Worm (Caenorhabditis elegans) whole organism, L4 larva: Measurements from ENCODE around the gene C04E6.8.

Experiments
- D1046.2 ChIP-seq: fragments of 200-800 bp; sonication (Bioruptor generic); IDR thresholded peaks from 2 replicates; pipeline ENCODE4 v1.3.6; 2022; ENCODE audit warnings: missing genetic modification characterization, missing compliant biosample characterization
- F37D6.2 ChIP-seq: sonication (generic microtip); optimal IDR thresholded peaks from 2 replicates; lab custom pipeline; 2016; ENCODE audit warnings: mild to moderate bottlenecking, missing genetic modification characterization, missing compliant biosample characterization
- F49E8.2 ChIP-seq: sonication (generic microtip); optimal IDR thresholded peaks from 2 replicates; lab custom pipeline; 2016; ENCODE audit warnings: missing compliant biosample characterization, mild to moderate bottlenecking, missing genetic modification characterization, borderline replicate concordance
- R02D3.7 ChIP-seq: fragments of 150-350 bp; sonication (generic microtip); optimal IDR thresholded peaks from 3 replicates; lab custom pipeline; 2014; ENCODE audit warnings: missing biosample characterization, missing genetic modification characterization
- T26A8.4 ChIP-seq: fragments of 200-800 bp; sonication (Bioruptor generic); IDR thresholded peaks from 2 replicates; pipeline ENCODE4 v1.3.6; 2022; ENCODE audit warnings: missing genetic modification characterization, missing compliant biosample characterization
- Y5F2A.4 ChIP-seq: fragments of 200-800 bp; sonication (Bioruptor generic); optimal IDR thresholded peaks from 2 replicates; lab custom pipeline; 2018; ENCODE audit warnings: mild to moderate bottlenecking, missing genetic modification characterization, missing compliant biosample characterization
- Y75B8A.6 ChIP-seq: fragments of 200-800 bp; sonication (Bioruptor generic); IDR thresholded peaks from 2 replicates; pipeline ENCODE4 v1.3.6; 2022; ENCODE audit warnings: missing genetic modification reagents, missing genetic modification characterization, missing compliant biosample characterization
- ZK337.2 ChIP-seq: fragments of 200-800 bp; sonication (Bioruptor generic); IDR thresholded peaks from 2 replicates; pipeline ENCODE4 v1.3.6; 2022; ENCODE audit warnings: missing genetic modification reagents, missing genetic modification characterization, missing compliant biosample characterization
- ZK546.5 ChIP-seq, 2 experiments: sonication (generic microtip); optimal IDR thresholded peaks; 2 replicates each; lab custom pipeline; 2017; ENCODE audit warnings: missing biosample characterization in 2 of 2, missing genetic modification characterization in 2 of 2
- aha-1 ChIP-seq: fragments of 150-350 bp; peaks from one replicate; lab custom pipeline; 2014; ENCODE audit warnings: missing biosample characterization, missing genetic modification characterization
- arid-1 ChIP-seq: fragments of 200-800 bp; sonication (Bioruptor generic); conservative IDR thresholded peaks from 2 replicates; pipeline ENCODE4 v1.3.6; 2022; ENCODE audit warnings: missing genetic modification reagents, missing genetic modification characterization, missing compliant biosample characterization
- ceh-20 ChIP-seq: fragments of 200-800 bp; sonication (Bioruptor generic); IDR thresholded peaks from 2 replicates; pipeline ENCODE4 v1.3.6; 2022; ENCODE audit warnings: missing genetic modification reagents, missing genetic modification characterization, missing compliant biosample characterization
- daf-12 ChIP-seq: fragments of 150-350 bp; optimal IDR thresholded peaks from 2 replicates; lab custom pipeline; 2014; ENCODE audit warnings: missing biosample characterization, missing genetic modification reagents, missing genetic modification characterization
- dmd-6 ChIP-seq: fragments of 200-800 bp; sonication (Bioruptor generic); IDR thresholded peaks from 2 replicates; pipeline ENCODE4 v1.3.6; 2022; ENCODE audit warnings: missing genetic modification reagents, missing genetic modification characterization, missing compliant biosample characterization
- dmd-8 ChIP-seq: fragments of 200-800 bp; sonication (Bioruptor generic); IDR thresholded peaks from 2 replicates; pipeline ENCODE4 v1.3.6; 2022; ENCODE audit warnings: missing genetic modification characterization, missing compliant biosample characterization
- duxl-1 ChIP-seq: sonication (generic microtip); optimal IDR thresholded peaks from 2 replicates; lab custom pipeline; 2016; ENCODE audit warnings: mild to moderate bottlenecking, missing genetic modification characterization, moderate library complexity, missing compliant biosample characterization; ENCODE audit not compliant: poor library complexity
- egl-43 ChIP-seq: fragments of 200-800 bp; sonication (Bioruptor generic); IDR thresholded peaks from 2 replicates; pipeline ENCODE4 v1.3.6; 2022; ENCODE audit warnings: missing genetic modification reagents, missing genetic modification characterization, missing compliant biosample characterization
- fkh-10 ChIP-seq: fragments of 150-350 bp; optimal IDR thresholded peaks from 2 replicates; lab custom pipeline; 2014; ENCODE audit warnings: missing biosample characterization, missing genetic modification reagents, missing genetic modification characterization
- gei-8 ChIP-seq: fragments of 200-800 bp; sonication (Bioruptor generic); optimal IDR thresholded peaks from 2 replicates; lab custom pipeline; 2018; ENCODE audit warnings: mild to moderate bottlenecking, missing genetic modification characterization, missing compliant biosample characterization
- hif-1 ChIP-seq, 2 experiments: sonication (generic microtip); optimal IDR thresholded peaks; 2 replicates each; lab custom pipeline; 2016 to 2017; ENCODE audit warnings: missing compliant biosample characterization in 2 of 2, missing genetic modification characterization in 2 of 2, missing genetic modification reagents in 2 of 2, missing genotype in 2 of 2, mild to moderate bottlenecking in 1 of 2
- hlh-11 ChIP-seq: fragments of 200-800 bp; sonication (Bioruptor generic); optimal IDR thresholded peaks from 2 replicates; lab custom pipeline; 2018; ENCODE audit warnings: mild to moderate bottlenecking, missing genetic modification characterization, missing compliant biosample characterization
- hlh-30 ChIP-seq: sonication (generic microtip); optimal IDR thresholded peaks from 2 replicates; lab custom pipeline; 2017; ENCODE audit warnings: antibody characterized with exemption, mild to moderate bottlenecking, missing genetic modification characterization, missing compliant biosample characterization; ENCODE audit not compliant: insufficient read depth
- hmg-1.1 ChIP-seq: fragments of 200-800 bp; sonication (Bioruptor generic); IDR thresholded peaks from 2 replicates; pipeline ENCODE4 v1.3.6; 2022; ENCODE audit warnings: missing genetic modification reagents, missing genetic modification characterization, missing compliant biosample characterization
- lin-29 ChIP-seq: fragments of 200-800 bp; sonication (Bioruptor generic); IDR thresholded peaks from 2 replicates; pipeline ENCODE4 v1.3.6; 2022; ENCODE audit warnings: missing genetic modification reagents, missing genetic modification characterization, missing compliant biosample characterization
- lir-3 ChIP-seq: sonication (generic microtip); optimal IDR thresholded peaks from 2 replicates; lab custom pipeline; 2016; ENCODE audit warnings: mild to moderate bottlenecking, missing genetic modification characterization, missing compliant biosample characterization
- lsy-2 ChIP-seq, 2 experiments: fragments of 150-350 bp in 1 of 2; sonication (generic microtip) in 1 of 2; optimal IDR thresholded peaks; 2 replicates each; lab custom pipeline; 2014 to 2017; ENCODE audit warnings: missing biosample characterization in 2 of 2, missing genetic modification characterization in 2 of 2
- mep-1 ChIP-seq: fragments of 150-350 bp; sonication (generic microtip); optimal IDR thresholded peaks from 3 replicates; lab custom pipeline; 2014; ENCODE audit warnings: missing biosample characterization, missing genetic modification characterization
- mxl-2 ChIP-seq: fragments of 200-800 bp; sonication (Bioruptor generic); conservative IDR thresholded peaks from 2 replicates; pipeline ENCODE4 v1.3.6; 2022; ENCODE audit warnings: missing genetic modification reagents, missing genetic modification characterization, missing compliant biosample characterization
- mxl-3 ChIP-seq: fragments of 200-800 bp; sonication (Bioruptor generic); optimal IDR thresholded peaks from 2 replicates; lab custom pipeline; 2018; ENCODE audit warnings: mild to moderate bottlenecking, missing genetic modification characterization, missing compliant biosample characterization
- nhr-10 ChIP-seq: fragments of 150-350 bp; optimal IDR thresholded peaks from 2 replicates; lab custom pipeline; 2014; ENCODE audit warnings: missing biosample characterization, missing genetic modification characterization
- nhr-102 ChIP-seq: sonication (generic microtip); optimal IDR thresholded peaks from 2 replicates; lab custom pipeline; 2016; ENCODE audit warnings: mild to moderate bottlenecking, missing genetic modification characterization, moderate library complexity, missing compliant biosample characterization
- nhr-237 ChIP-seq: sonication (generic microtip); optimal IDR thresholded peaks from 2 replicates; lab custom pipeline; 2017; ENCODE audit warnings: missing biosample characterization, missing genetic modification characterization
- nhr-48 ChIP-seq: sonication (generic microtip); optimal IDR thresholded peaks from 2 replicates; lab custom pipeline; 2016; ENCODE audit warnings: mild to moderate bottlenecking, missing genetic modification characterization, missing compliant biosample characterization
- nhr-76 ChIP-seq: fragments of 150-350 bp; optimal IDR thresholded peaks from 2 replicates; lab custom pipeline; 2014; ENCODE audit warnings: missing biosample characterization, missing genetic modification characterization
- nhr-77 ChIP-seq: fragments of 150-350 bp; optimal IDR thresholded peaks from 2 replicates; lab custom pipeline; 2014; ENCODE audit warnings: missing biosample characterization, missing genetic modification characterization
- php-3 ChIP-seq: fragments of 200-800 bp; sonication (Bioruptor generic); IDR thresholded peaks from 2 replicates; pipeline ENCODE4 v1.3.6; 2022; ENCODE audit warnings: missing genetic modification reagents, missing genetic modification characterization, missing compliant biosample characterization
- saeg-2 ChIP-seq: fragments of 200-800 bp; sonication (Bioruptor generic); IDR thresholded peaks from 2 replicates; pipeline ENCODE4 v1.3.6; 2022; ENCODE audit warnings: missing genetic modification reagents, missing genetic modification characterization, missing compliant biosample characterization
- set-16 ChIP-seq: fragments of 200-800 bp; sonication (Bioruptor generic); IDR thresholded peaks from 2 replicates; pipeline ENCODE4 v1.3.6; 2022; ENCODE audit warnings: missing genetic modification reagents, missing genetic modification characterization, missing compliant biosample characterization
- spr-1 ChIP-seq: sonication (generic microtip); optimal IDR thresholded peaks from 2 replicates; lab custom pipeline; 2016; ENCODE audit warnings: mild to moderate bottlenecking, missing genetic modification characterization, missing compliant biosample characterization
- tra-1 ChIP-seq: fragments of 200-800 bp; sonication (Bioruptor generic); IDR thresholded peaks from 2 replicates; pipeline ENCODE4 v1.3.6; 2022; ENCODE audit warnings: missing genetic modification reagents, missing genetic modification characterization, missing compliant biosample characterization
- unc-130 ChIP-seq: sonication (generic microtip); optimal IDR thresholded peaks from 2 replicates; lab custom pipeline; 2016; ENCODE audit warnings: missing genetic modification reagents, missing genetic modification characterization, missing compliant biosample characterization
- unc-39 ChIP-seq: sonication (generic microtip); optimal IDR thresholded peaks from 2 replicates; lab custom pipeline; 2017; ENCODE audit warnings: missing biosample characterization, missing genetic modification characterization
- ztf-11 ChIP-seq: fragments of 150-350 bp; optimal IDR thresholded peaks from 2 replicates; lab custom pipeline; 2014; ENCODE audit warnings: missing biosample characterization, missing genetic modification characterization
- ztf-7 ChIP-seq: fragments of 150-350 bp; optimal IDR thresholded peaks from 2 replicates; lab custom pipeline; 2014; ENCODE audit warnings: missing biosample characterization, missing genetic modification characterization

C04E6.8 gene

ce11 chrV:5848015-5848609 lies 35.5 kb downstream of the C04E6.8 start:
- no peak for TF ChIP-seq D1046.2 (GFP tag; lab: Robert Waterston, UW)
- TF ChIP-seq hlh-30 (tag; lab: Kevin White, UChicago), result peak; percentile 59
- TF ChIP-seq set-16 (GFP tag; lab: Robert Waterston, UW), result no peak
- peak; percentile 60 for TF ChIP-seq fkh-10 (GFP tag; lab: Kevin White, UChicago)
- no peak for TF ChIP-seq mxl-2 (GFP tag; lab: Robert Waterston, UW)
- TF ChIP-seq ZK546.5 (tag; optimal IDR thresholded peaks at IDR 0.05; lab: Kevin White, UChicago), result no peak
- no peak for TF ChIP-seq mxl-3 (GFP tag; lab: Kevin White, UChicago)
- peak; percentile 30 for TF ChIP-seq dmd-6 (GFP tag; lab: Robert Waterston, UW)
- TF ChIP-seq unc-130 (GFP tag; lab: Kevin White, UChicago), result no peak
- no peak for TF ChIP-seq ceh-20 (GFP tag; lab: Robert Waterston, UW)
- TF ChIP-seq hlh-11 (tag; lab: Kevin White, UChicago), result peak; percentile 43
- TF ChIP-seq ztf-11 (tag; lab: Kevin White, UChicago), result no peak
- TF ChIP-seq T26A8.4 (GFP tag; lab: Robert Waterston, UW), result no peak
- 0 out of 2 replicates have a peak, but pooled peaks have one; percentile 12 for TF ChIP-seq hmg-1.1 (GFP tag; lab: Robert Waterston, UW)
- no peak for TF ChIP-seq arid-1 (GFP tag; lab: Robert Waterston, UW)
- TF ChIP-seq F49E8.2 (tag; lab: Kevin White, UChicago), result no peak
- no peak for TF ChIP-seq unc-39 (tag; lab: Kevin White, UChicago)
- no peak for TF ChIP-seq php-3
- TF ChIP-seq gei-8 (GFP tag; lab: Kevin White, UChicago), result no peak
- no peak for TF ChIP-seq nhr-237 (tag; lab: Kevin White, UChicago)
- no peak for TF ChIP-seq nhr-76 (tag; lab: Kevin White, UChicago)
- TF ChIP-seq dmd-8 (GFP tag; lab: Robert Waterston, UW), result no peak
- TF ChIP-seq, all 104 proteins: peak for 5

ce11 chrV:5846729-5847128 lies 36.9 kb downstream of the C04E6.8 start:
- TF ChIP-seq nhr-77 (tag; lab: Kevin White, UChicago) (no peak), hmg-1.1 (GFP tag; lab: Robert Waterston, UW) (no peak), ZK337.2 (GFP tag; lab: Robert Waterston, UW) (no peak), saeg-2 (GFP tag; lab: Robert Waterston, UW) (no peak), Y5F2A.4 (GFP tag; lab: Kevin White, UChicago) (no peak), lir-3 (no peak), F49E8.2 (tag; lab: Kevin White, UChicago) (no peak)

ce11 chrV:5845669-5846189 lies 37.9 kb downstream of the C04E6.8 start, which contains the start of gene F26F12.3:
Gene F26F12.3 (minus strand): TSS chrV:5845719.
- TF ChIP-seq mxl-3 (GFP tag; lab: Kevin White, UChicago), result peak; percentile 33
- TF ChIP-seq tra-1 (GFP tag; lab: Robert Waterston, UW), result 0 out of 2 replicates have a peak, but pooled peaks have one; percentile 38
- TF ChIP-seq lin-29 (GFP tag; lab: Robert Waterston, UW), result 0 out of 2 replicates have a peak, but pooled peaks have one; percentile 49
- TF ChIP-seq mep-1 (tag; lab: Kevin White, UChicago), result peak; percentile 69
- no peak for TF ChIP-seq ztf-11 (tag; lab: Kevin White, UChicago)
- TF ChIP-seq fkh-10 (GFP tag; lab: Kevin White, UChicago), result peak; percentile 70
- TF ChIP-seq R02D3.7 (tag; lab: Kevin White, UChicago), result no peak
- TF ChIP-seq ZK337.2 (GFP tag; lab: Robert Waterston, UW), result no peak
- TF ChIP-seq lsy-2 (tag; optimal IDR thresholded peaks at IDR 0.05; lab: Kevin White, UChicago), result peak in 1 of 2 experiments; percentile 63
- peak; percentile 34; the same call in 1 of the 2 replicates for TF ChIP-seq php-3
- peak; percentile 69 for TF ChIP-seq egl-43
- TF ChIP-seq saeg-2 (GFP tag; lab: Robert Waterston, UW), result peak; percentile 58; the same call in 1 of the 2 replicates
- peak; percentile 35 for TF ChIP-seq spr-1 (tag; lab: Kevin White, UChicago)
- TF ChIP-seq Y75B8A.6 (GFP tag; lab: Robert Waterston, UW), result no peak
- TF ChIP-seq ztf-7 (tag; lab: Kevin White, UChicago), result peak; percentile 6
- TF ChIP-seq nhr-10 (tag; lab: Kevin White, UChicago), result peak; percentile 38
- TF ChIP-seq unc-130 (GFP tag; lab: Kevin White, UChicago), result no peak
- TF ChIP-seq set-16 (GFP tag; lab: Robert Waterston, UW), result peak; percentile 64
- TF ChIP-seq duxl-1 (tag; lab: Kevin White, UChicago), result no peak
- peak; percentile 65 for TF ChIP-seq hmg-1.1 (GFP tag; lab: Robert Waterston, UW)
- no peak for TF ChIP-seq F37D6.2 (tag; lab: Kevin White, UChicago)
- TF ChIP-seq nhr-48 (tag; lab: Kevin White, UChicago), result peak; percentile 88
- peak in 1 of 2 experiments; percentile 64 for TF ChIP-seq hif-1 (tag; optimal IDR thresholded peaks at IDR 0.05; lab: Kevin White, UChicago)
- peak; percentile 30 for TF ChIP-seq aha-1
- TF ChIP-seq daf-12 (tag; lab: Kevin White, UChicago), result no peak
- TF ChIP-seq nhr-102, result peak; percentile 43
